Worm (Caenorhabditis elegans) whole organism, mixed stage, embryonic: Measurements from ENCODE around the gene mgrn-1.

Source experiments
- mab-5 ChIP-seq: fragments of 150-350 bp; optimal IDR thresholded peaks from 2 replicates; lab custom pipeline; 2014; ENCODE audit warnings: missing biosample characterization, missing genetic modification characterization
- nhr-237 ChIP-seq: fragments of 150-350 bp; optimal IDR thresholded peaks from 2 replicates; lab custom pipeline; 2014; ENCODE audit warnings: missing biosample characterization, missing genetic modification characterization
- nhr-28 ChIP-seq: fragments of 150-350 bp; optimal IDR thresholded peaks from 2 replicates; lab custom pipeline; 2014; ENCODE audit warnings: missing biosample characterization, missing genetic modification characterization
- ztf-11 ChIP-seq: fragments of 150-350 bp; optimal IDR thresholded peaks from 2 replicates; lab custom pipeline; 2014; ENCODE audit warnings: missing biosample characterization, missing genetic modification characterization

- TF ChIP-seq mab-5 (tag; lab: Kevin White, UChicago) (no peak), ztf-11 (no peak), nhr-237 (no peak), nhr-28 (tag; lab: Kevin White, UChicago) (no peak)
These were observed 22.7 kb upstream of the mgrn-1 start for ce11 chrX:14334151-14334550.
